Worm (Caenorhabditis elegans) whole organism, mixed stage, embryonic: ENCODE results near the gene C13F10.6.

ENCODE experiments used
- M03D4.4 ChIP-seq: sonication (generic microtip); optimal IDR thresholded peaks from 2 replicates; lab custom pipeline; 2017; ENCODE audit warnings: mild to moderate bottlenecking, missing genetic modification characterization, missing compliant biosample characterization
- bed-3 ChIP-seq: fragments of 200-800 bp; sonication (Bioruptor generic); optimal IDR thresholded peaks from 3 replicates; lab custom pipeline; 2018; ENCODE audit warnings: mild to moderate bottlenecking, missing genetic modification characterization, moderate library complexity, missing compliant biosample characterization
- blmp-1 ChIP-seq: fragments of 150-350 bp; optimal IDR thresholded peaks from 2 replicates; lab custom pipeline; 2014; ENCODE audit warnings: missing biosample characterization, missing genetic modification characterization
- ceh-39 ChIP-seq: fragments of 150-350 bp; optimal IDR thresholded peaks from 2 replicates; lab custom pipeline; 2014; ENCODE audit warnings: missing biosample characterization, missing genetic modification characterization
- ceh-43 ChIP-seq: fragments of 200-800 bp; sonication (Bioruptor generic); optimal IDR thresholded peaks from 2 replicates; lab custom pipeline; 2018; ENCODE audit warnings: mild to moderate bottlenecking, missing genetic modification characterization, moderate library complexity, missing compliant biosample characterization
- ceh-83 ChIP-seq: fragments of 200-800 bp; sonication (Bioruptor generic); optimal IDR thresholded peaks from 2 replicates; lab custom pipeline; 2018; ENCODE audit warnings: mild to moderate bottlenecking, missing genetic modification characterization, missing compliant biosample characterization
- ces-1 ChIP-seq: fragments of 150-350 bp; optimal IDR thresholded peaks from 2 replicates; lab custom pipeline; 2014; ENCODE audit warnings: missing biosample characterization, missing genetic modification reagents, missing genetic modification characterization
- cnd-1 ChIP-seq: fragments of 200-800 bp; sonication (Bioruptor generic); optimal IDR thresholded peaks from 2 replicates; lab custom pipeline; 2018; ENCODE audit warnings: mild to moderate bottlenecking, missing genetic modification characterization, missing compliant biosample characterization
- drap-1 ChIP-seq: fragments of 200-800 bp; sonication (Bioruptor generic); optimal IDR thresholded peaks from 3 replicates; lab custom pipeline; 2018; ENCODE audit warnings: mild to moderate bottlenecking, missing genetic modification characterization, missing compliant biosample characterization
- elt-1 ChIP-seq: sonication (generic microtip); optimal IDR thresholded peaks from 2 replicates; lab custom pipeline; 2017; ENCODE audit warnings: missing genetic modification characterization, mild to moderate bottlenecking, missing compliant biosample characterization, antibody characterized with exemption, moderate library complexity, borderline replicate concordance; ENCODE audit not compliant: insufficient read depth
- elt-3 ChIP-seq: fragments of 150-350 bp; optimal IDR thresholded peaks from 2 replicates; lab custom pipeline; 2014; ENCODE audit warnings: missing biosample characterization, missing genetic modification characterization
- hlh-1 ChIP-seq: fragments of 150-350 bp; optimal IDR thresholded peaks from 2 replicates; lab custom pipeline; 2014; ENCODE audit warnings: missing biosample characterization, missing genetic modification reagents, missing genetic modification characterization
- lin-13 ChIP-seq: fragments of 150-350 bp; optimal IDR thresholded peaks from 2 replicates; lab custom pipeline; 2014; ENCODE audit warnings: missing biosample characterization, missing genetic modification characterization
- lsy-2 ChIP-seq: fragments of 150-350 bp; optimal IDR thresholded peaks from 2 replicates; lab custom pipeline; 2014; ENCODE audit warnings: missing biosample characterization, missing genetic modification characterization
- mep-1 ChIP-seq: fragments of 150-350 bp; optimal IDR thresholded peaks from 2 replicates; lab custom pipeline; 2017; ENCODE audit warnings: missing biosample characterization, missing genetic modification reagents, missing genetic modification characterization, inconsistent platforms
- mls-2 ChIP-seq: sonication (generic microtip); optimal IDR thresholded peaks from 2 replicates; lab custom pipeline; 2016; ENCODE audit warnings: mild to moderate bottlenecking, missing genetic modification characterization, moderate library complexity, missing compliant biosample characterization
- nhr-12 ChIP-seq: fragments of 150-350 bp; optimal IDR thresholded peaks from 2 replicates; lab custom pipeline; 2014; ENCODE audit warnings: missing biosample characterization, missing genetic modification characterization
- nhr-2 ChIP-seq: fragments of 150-350 bp; optimal IDR thresholded peaks from 2 replicates; lab custom pipeline; 2014; ENCODE audit warnings: missing biosample characterization, missing genetic modification characterization
- nhr-28 ChIP-seq: fragments of 150-350 bp; optimal IDR thresholded peaks from 2 replicates; lab custom pipeline; 2014; ENCODE audit warnings: missing biosample characterization, missing genetic modification characterization
- nhr-76 ChIP-seq: sonication (generic microtip); optimal IDR thresholded peaks from 2 replicates; lab custom pipeline; 2017; ENCODE audit warnings: missing biosample characterization, missing genetic modification characterization
- pha-4 ChIP-seq: fragments of 150-350 bp; optimal IDR thresholded peaks from 2 replicates; lab custom pipeline; 2018; ENCODE audit warnings: missing biosample characterization, missing genetic modification reagents, missing genetic modification characterization
- sem-2 ChIP-seq: fragments of 200-800 bp; sonication (Bioruptor generic); optimal IDR thresholded peaks from 2 replicates; lab custom pipeline; 2018; ENCODE audit warnings: mild to moderate bottlenecking, missing genetic modification characterization, missing compliant biosample characterization
- snpc-4 ChIP-seq: fragments of 150-350 bp; optimal IDR thresholded peaks from 2 replicates; lab custom pipeline; 2014; ENCODE audit warnings: missing biosample characterization, missing genetic modification characterization
- sptf-1 ChIP-seq: sonication (generic microtip); optimal IDR thresholded peaks from 2 replicates; lab custom pipeline; 2017; ENCODE audit warnings: mild to moderate bottlenecking, missing genetic modification characterization, moderate library complexity, missing compliant biosample characterization
- tbx-8 ChIP-seq: fragments of 200-800 bp; sonication (Bioruptor generic); optimal IDR thresholded peaks from 2 replicates; lab custom pipeline; 2018; ENCODE audit warnings: mild to moderate bottlenecking, missing genetic modification characterization, moderate library complexity, missing compliant biosample characterization
- unc-120 ChIP-seq: sonication (generic microtip); optimal IDR thresholded peaks from 2 replicates; lab custom pipeline; 2017; ENCODE audit warnings: missing genetic modification characterization, missing compliant biosample characterization; ENCODE audit not compliant: poor library complexity, severe bottlenecking
- unc-39 ChIP-seq: fragments of 150-350 bp; optimal IDR thresholded peaks from 2 replicates; lab custom pipeline; 2014; ENCODE audit warnings: missing biosample characterization, missing genetic modification characterization
- unc-62 ChIP-seq: fragments of 150-350 bp; optimal IDR thresholded peaks from 2 replicates; lab custom pipeline; 2014; ENCODE audit warnings: missing biosample characterization, missing genetic modification reagents, missing genetic modification characterization
- zip-8 ChIP-seq: fragments of 150-350 bp; optimal IDR thresholded peaks from 2 replicates; lab custom pipeline; 2014; ENCODE audit warnings: missing biosample characterization, missing genetic modification characterization
- ztf-11 ChIP-seq: fragments of 150-350 bp; optimal IDR thresholded peaks from 2 replicates; lab custom pipeline; 2014; ENCODE audit warnings: missing biosample characterization, missing genetic modification characterization

C13F10.6 gene

DNA sequence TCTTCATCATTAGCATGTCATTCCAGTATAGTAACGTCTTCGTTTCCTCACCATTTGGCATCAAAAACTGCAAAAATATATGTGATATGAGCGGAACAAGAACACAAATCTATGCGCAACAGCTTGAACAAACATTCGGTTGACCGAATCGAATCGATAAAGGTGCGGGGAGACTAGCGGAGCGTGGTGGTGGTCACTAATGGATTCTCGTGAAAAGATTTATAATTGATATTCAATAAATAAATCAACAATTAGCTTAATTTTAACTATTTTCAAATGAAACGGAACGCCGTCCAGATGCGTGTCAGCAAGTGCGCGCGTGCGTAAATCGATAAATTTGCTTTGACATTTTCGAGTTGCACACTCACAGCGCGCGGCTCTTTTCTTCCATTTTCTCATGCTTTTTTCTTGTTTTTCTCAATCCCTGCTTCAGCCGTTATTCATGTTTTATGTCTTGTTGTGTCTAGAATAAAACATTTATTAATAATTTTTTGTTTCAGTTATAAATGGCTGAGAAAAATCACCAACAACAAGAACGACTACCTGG lies at the start of gene C13F10.6, which contains the start of the genes C13F10.8 and kxd-1:
C13F10.6 (minus strand) TSS at position 67 of the 547 bp plus-strand sequence.
C13F10.8 (minus strand) TSS at position 51 of the 547 bp plus-strand sequence.
kxd-1 (plus strand) TSS at position 497 of the 547 bp plus-strand sequence.
- peak; percentile 15 for TF ChIP-seq mep-1 (tag; lab: Kevin White, UChicago)
- no peak for TF ChIP-seq nhr-2 (tag; lab: Kevin White, UChicago)
- TF ChIP-seq, all 35 proteins: peak for 1

ce11 chrV:7269399-7269798 lies 48.6 kb upstream of the C13F10.6 start, which contains the start of gene C13A2.6:
Gene C13A2.6, plus strand, starts transcription at chrV:7269699.
- no peak for TF ChIP-seq nhr-12 (tag; lab: Kevin White, UChicago)
- no peak for TF ChIP-seq unc-39 (tag; lab: Kevin White, UChicago)
- TF ChIP-seq lin-13 (tag; lab: Kevin White, UChicago) = no peak
- no peak for TF ChIP-seq ceh-43
- no peak for TF ChIP-seq pha-4 (tag; lab: Kevin White, UChicago)
- TF ChIP-seq, all 35 proteins: peak for 0

- TF ChIP-seq tbx-8 (GFP tag; lab: Kevin White, UChicago) (no peak), ceh-83 (GFP tag; lab: Kevin White, UChicago) (no peak), lin-13 (tag; lab: Kevin White, UChicago) (no peak), lsy-2 (no peak), ceh-39 (tag; lab: Kevin White, UChicago) (no peak), mls-2 (tag; lab: Kevin White, UChicago) (no peak), mep-1 (tag; lab: Kevin White, UChicago) (no peak), unc-120 (no peak), sptf-1 (tag; lab: Kevin White, UChicago) (no peak), bed-3 (no peak), nhr-12 (tag; lab: Kevin White, UChicago) (no peak), nhr-76 (tag; lab: Kevin White, UChicago) (no peak), pha-4 (tag; lab: Kevin White, UChicago) (no peak), blmp-1 (tag; lab: Kevin White, UChicago) (no peak), M03D4.4 (no peak), drap-1 (GFP tag; lab: Kevin White, UChicago) (no peak), zip-8 (tag; lab: Kevin White, UChicago) (no peak)
These were observed 45.2 kb upstream of the C13F10.6 start, which contains the start of gene C13A2.7 for ce11 chrV:7266021-7266420. Gene C13A2.7, plus strand, starts transcription at chrV:7266321.

DNA sequence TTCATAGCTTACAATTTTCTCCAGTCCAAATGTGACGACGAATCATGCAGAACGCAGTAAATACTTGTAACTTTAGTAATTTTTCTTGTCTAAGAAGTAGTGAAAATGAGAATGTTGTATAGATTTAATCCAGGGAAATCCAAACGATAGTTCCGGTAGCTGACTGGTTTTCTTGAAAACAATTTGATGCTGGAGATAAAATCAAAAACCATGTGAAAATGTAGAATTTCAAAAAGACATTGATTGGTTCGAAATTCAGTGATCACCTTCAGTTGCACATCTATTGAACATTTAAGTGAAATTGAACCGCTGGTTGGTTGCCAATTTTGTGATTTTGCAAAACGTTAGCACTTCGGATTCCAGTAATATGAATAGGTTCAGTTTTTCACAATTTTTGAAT lies 43.2 kb upstream of the C13F10.6 start, which contains the start of gene C13A2.9:
C13A2.9 (minus strand) TSS at position 101 of the 400 bp plus-strand sequence.
- TF ChIP-seq lsy-2 (no peak), elt-3 (tag; lab: Kevin White, UChicago) (no peak), ces-1 (GFP tag; lab: Kevin White, UChicago) (no peak), ceh-39 (tag; lab: Kevin White, UChicago) (no peak), sem-2 (no peak), M03D4.4 (no peak), blmp-1 (tag; lab: Kevin White, UChicago) (no peak), tbx-8 (GFP tag; lab: Kevin White, UChicago) (no peak), pha-4 (tag; lab: Kevin White, UChicago) (no peak), zip-8 (tag; lab: Kevin White, UChicago) (no peak), unc-62 (GFP tag; lab: Kevin White, UChicago) (no peak)

DNA sequence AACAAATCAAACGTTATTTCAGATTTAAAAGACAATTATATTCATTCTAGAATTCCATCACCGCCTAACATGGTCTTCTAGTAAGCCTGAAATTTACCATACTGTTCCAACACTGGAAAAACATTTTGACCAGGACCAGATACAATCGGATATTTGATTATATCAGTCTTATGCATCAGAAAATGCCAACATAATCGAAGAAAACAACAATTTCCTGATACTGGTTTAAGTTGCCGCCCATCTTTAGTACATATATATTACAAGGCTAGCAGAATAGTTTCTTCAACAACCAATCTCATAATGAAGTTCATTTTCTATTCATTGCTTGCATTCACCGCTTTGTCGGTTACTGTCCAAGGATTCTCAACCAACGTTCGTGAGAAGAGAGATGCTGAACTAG lies 38.1 kb upstream of the C13F10.6 start, which contains the start of gene C13A2.12:
C13A2.12 (plus strand) TSS at position 301 of the 400 bp plus-strand sequence.
- TF ChIP-seq elt-1 (tag; lab: Kevin White, UChicago) = no peak
- TF ChIP-seq sptf-1 (tag; lab: Kevin White, UChicago) = no peak
- TF ChIP-seq nhr-12 (tag; lab: Kevin White, UChicago) = no peak
- no peak for TF ChIP-seq nhr-28 (tag; lab: Kevin White, UChicago)
- no peak for TF ChIP-seq unc-62 (GFP tag; lab: Kevin White, UChicago)
- no peak for TF ChIP-seq drap-1 (GFP tag; lab: Kevin White, UChicago)
- TF ChIP-seq snpc-4 (tag; lab: Kevin White, UChicago) = no peak
- no peak for TF ChIP-seq elt-3 (tag; lab: Kevin White, UChicago)
- TF ChIP-seq unc-120 = no peak
- no peak for TF ChIP-seq cnd-1

ce11 chrV:7255095-7255494 lies 34.3 kb upstream of the C13F10.6 start, which contains the start of gene C05C8.8:
Gene C05C8.8, minus strand, starts transcription at chrV:7255195.
- no peak for TF ChIP-seq cnd-1
- TF ChIP-seq nhr-12 (tag; lab: Kevin White, UChicago) = no peak
- no peak for TF ChIP-seq drap-1 (GFP tag; lab: Kevin White, UChicago)
- TF ChIP-seq ces-1 (GFP tag; lab: Kevin White, UChicago) = no peak
- no peak for TF ChIP-seq hlh-1 (tag; lab: Kevin White, UChicago)
- TF ChIP-seq lin-13 (tag; lab: Kevin White, UChicago) = no peak
- TF ChIP-seq ztf-11 (tag; lab: Kevin White, UChicago) = no peak
- TF ChIP-seq elt-1 (tag; lab: Kevin White, UChicago) = no peak
